Worm (Caenorhabditis elegans) whole organism, early embryonic: ENCODE measurements around the gene C49G7.10.

Source experiments
- B0310.2 ChIP-seq: sonication (generic microtip); optimal IDR thresholded peaks from 2 replicates; lab custom pipeline; 2016; ENCODE audit warnings: mild to moderate bottlenecking, missing genetic modification characterization, missing compliant biosample characterization
- F13C5.2 ChIP-seq: sonication (generic microtip); optimal IDR thresholded peaks from 2 replicates; lab custom pipeline; 2017; ENCODE audit warnings: mild to moderate bottlenecking, missing genetic modification characterization, inconsistent platforms, missing compliant biosample characterization
- aly-1 ChIP-seq: sonication (generic microtip); optimal IDR thresholded peaks from 2 replicates; lab custom pipeline; 2016; ENCODE audit warnings: missing genetic modification characterization, missing compliant biosample characterization
- ama-1 ChIP-seq: fragments of 150-350 bp; optimal IDR thresholded peaks from 2 replicates; lab custom pipeline; 2014
- ceh-13 ChIP-seq: fragments of 200-800 bp; sonication (Bioruptor generic); optimal IDR thresholded peaks from 2 replicates; lab custom pipeline; 2018; ENCODE audit warnings: mild to moderate bottlenecking, missing genetic modification characterization, missing compliant biosample characterization
- ceh-36 ChIP-seq: sonication (generic microtip); optimal IDR thresholded peaks from 2 replicates; lab custom pipeline; 2016; ENCODE audit warnings: missing genetic modification characterization, inconsistent platforms, missing compliant biosample characterization
- ets-7 ChIP-seq: sonication (generic microtip); optimal IDR thresholded peaks from 2 replicates; lab custom pipeline; 2016; ENCODE audit warnings: missing genotype, missing genetic modification characterization, missing compliant biosample characterization
- flt-1 ChIP-seq: fragments of 200-800 bp; sonication (Bioruptor generic); IDR thresholded peaks from 2 replicates; pipeline ENCODE4 v1.3.6; 2022; ENCODE audit warnings: missing genetic modification characterization, missing compliant biosample characterization
- hmbx-1 ChIP-seq: sonication (generic microtip); optimal IDR thresholded peaks from 2 replicates; lab custom pipeline; 2016; ENCODE audit warnings: mild to moderate bottlenecking, missing genetic modification characterization, missing compliant biosample characterization
- hnd-1 ChIP-seq: sonication (generic microtip); optimal IDR thresholded peaks from 2 replicates; lab custom pipeline; 2016; ENCODE audit warnings: missing genetic modification characterization, missing compliant biosample characterization
- scrt-1 ChIP-seq: fragments of 200-800 bp; sonication (Bioruptor generic); IDR thresholded peaks from 2 replicates; pipeline ENCODE4 v1.3.6; 2022; ENCODE audit warnings: missing genetic modification characterization, missing compliant biosample characterization
- sea-1 ChIP-seq: fragments of 200-800 bp; sonication (Bioruptor generic); conservative IDR thresholded peaks from 2 replicates; pipeline ENCODE4 v1.3.6; 2022; ENCODE audit warnings: missing genetic modification characterization, missing compliant biosample characterization
- tbx-11 ChIP-seq: fragments of 200-800 bp; sonication (Bioruptor generic); IDR thresholded peaks from 2 replicates; pipeline ENCODE4 v1.3.6; 2022; ENCODE audit warnings: missing genetic modification characterization, missing compliant biosample characterization
- tbx-37 ChIP-seq: fragments of 200-800 bp; sonication (Bioruptor generic); conservative IDR thresholded peaks from 2 replicates; pipeline ENCODE4 v1.3.6; 2022; ENCODE audit warnings: missing genetic modification reagents, missing genetic modification characterization, missing compliant biosample characterization

DNA sequence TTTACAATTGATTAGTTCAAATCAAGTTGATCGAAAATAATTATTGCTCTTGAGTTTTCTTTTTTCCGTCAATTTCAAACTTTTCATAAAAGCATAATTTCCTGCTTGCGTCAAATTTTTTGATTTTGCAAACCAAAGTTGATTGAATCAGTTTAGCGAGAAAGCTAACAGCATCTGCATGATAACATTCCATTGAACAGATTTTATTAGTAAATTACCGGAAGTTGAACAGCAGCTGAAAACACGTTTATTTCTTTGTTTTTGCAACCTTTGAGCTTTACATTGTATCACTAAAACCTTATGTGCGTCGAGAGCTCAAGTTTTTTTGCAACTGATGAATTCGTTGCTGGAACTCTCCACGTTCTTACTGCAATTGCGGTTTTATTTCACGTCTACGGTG lies 5.7 kb upstream of the C49G7.10 start, which contains the start of gene srh-169:
- TF ChIP-seq ama-1 (lab: Kevin White, UChicago): no peak
- TF ChIP-seq flt-1 (GFP tag; lab: Robert Waterston, UW): no peak
- no peak for TF ChIP-seq hnd-1 (tag; lab: Kevin White, UChicago)
- TF ChIP-seq tbx-11 (GFP tag; lab: Robert Waterston, UW): no peak
- no peak for TF ChIP-seq ceh-13
- TF ChIP-seq B0310.2: no peak
- TF ChIP-seq hmbx-1 (tag; lab: Kevin White, UChicago): no peak
- no peak for TF ChIP-seq ceh-36 (tag; lab: Kevin White, UChicago)
- no peak for TF ChIP-seq sea-1 (GFP tag; lab: Robert Waterston, UW)
- TF ChIP-seq tbx-37: no peak
- TF ChIP-seq F13C5.2 (tag; lab: Kevin White, UChicago): no peak
- no peak for TF ChIP-seq ets-7 (tag; lab: Kevin White, UChicago)
- no peak for TF ChIP-seq scrt-1 (GFP tag; lab: Robert Waterston, UW)
- TF ChIP-seq aly-1 (tag; lab: Kevin White, UChicago): no peak
